Fruit fly (Drosophila melanogaster) ovary, adult (tissue): ENCODE data around the gene Spn75F.

Source experiments
- CG17801 ChIP-seq: fragments of 200-800 bp; optimal IDR thresholded peaks from 2 replicates; lab custom pipeline; 2019; ENCODE audit warnings: missing biosample characterization, mild to moderate bottlenecking, missing genetic modification characterization, moderate library complexity; ENCODE audit not compliant: partially characterized antibody

Gene Spn75F

DNA sequence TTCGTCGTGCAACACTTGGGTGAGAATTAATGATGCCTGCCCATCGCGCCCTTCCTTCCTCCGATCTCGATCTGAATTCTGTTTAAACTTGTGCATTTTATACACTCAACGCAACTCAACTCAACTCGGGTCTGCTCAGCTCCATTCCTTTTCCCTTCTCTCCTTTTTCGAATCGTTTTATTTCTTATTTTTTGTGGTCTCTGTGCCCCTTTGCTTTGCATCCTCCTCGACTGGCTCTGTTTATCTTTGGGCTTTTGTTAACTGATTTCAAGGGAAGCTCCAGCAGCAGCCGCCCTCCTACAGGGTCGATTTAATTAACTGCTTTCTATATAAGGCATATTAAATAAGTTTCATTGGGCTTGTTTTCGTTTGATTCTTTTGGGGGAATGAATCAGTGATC is 34.3 kb upstream of the Spn75F start:
- no peak for TF ChIP-seq CG17801 (GFP tag; lab: Kevin White, UChicago)

DNA sequence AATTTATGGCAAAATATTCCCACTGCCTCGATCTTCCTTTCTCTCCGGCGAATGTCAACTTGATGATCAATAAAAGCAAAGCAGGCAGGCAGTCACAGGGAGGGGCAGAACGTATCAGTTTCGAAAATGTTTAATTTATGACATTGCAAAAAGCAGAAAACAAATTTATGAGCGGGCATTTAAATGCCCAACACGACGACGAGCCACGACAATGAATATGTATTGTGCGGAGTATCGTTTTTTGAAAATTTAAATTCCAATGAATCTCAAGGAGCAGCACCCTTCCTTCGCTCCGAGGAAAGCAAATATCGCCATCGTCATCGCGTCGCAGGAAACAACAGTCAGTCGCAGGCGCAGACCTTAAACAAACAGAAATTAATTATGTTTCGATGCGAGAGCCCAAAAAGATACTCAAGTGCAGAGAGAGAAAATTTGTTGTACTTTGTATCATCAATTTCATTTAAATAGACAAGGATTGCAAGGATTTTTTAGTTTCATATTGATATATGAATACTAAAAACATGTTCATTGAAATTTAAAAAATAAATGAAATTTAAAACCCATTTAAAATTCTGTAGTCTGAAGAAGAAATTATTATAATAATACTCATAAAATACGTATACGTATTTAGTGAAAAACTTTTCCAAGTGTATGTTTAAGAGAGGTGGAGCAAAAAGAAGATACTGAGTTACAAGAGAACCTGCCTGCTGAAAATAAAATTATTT is 33.3 kb upstream of the Spn75F start:
- no peak for TF ChIP-seq CG17801 (GFP tag; lab: Kevin White, UChicago)

dm6 chr3L:19161291-19161690 is 31.8 kb upstream of the Spn75F start:
- no peak for TF ChIP-seq CG17801 (GFP tag; lab: Kevin White, UChicago)

dm6 chr3L:19159894-19160293 is 30.4 kb upstream of the Spn75F start:
- TF ChIP-seq CG17801 (GFP tag; lab: Kevin White, UChicago) = no peak

dm6 chr3L:19158343-19158742 is 28.9 kb upstream of the Spn75F start:
- TF ChIP-seq CG17801 (GFP tag; lab: Kevin White, UChicago) = no peak

dm6 chr3L:19156263-19156662 is 26.8 kb upstream of the Spn75F start:
- no peak for TF ChIP-seq CG17801 (GFP tag; lab: Kevin White, UChicago)

DNA sequence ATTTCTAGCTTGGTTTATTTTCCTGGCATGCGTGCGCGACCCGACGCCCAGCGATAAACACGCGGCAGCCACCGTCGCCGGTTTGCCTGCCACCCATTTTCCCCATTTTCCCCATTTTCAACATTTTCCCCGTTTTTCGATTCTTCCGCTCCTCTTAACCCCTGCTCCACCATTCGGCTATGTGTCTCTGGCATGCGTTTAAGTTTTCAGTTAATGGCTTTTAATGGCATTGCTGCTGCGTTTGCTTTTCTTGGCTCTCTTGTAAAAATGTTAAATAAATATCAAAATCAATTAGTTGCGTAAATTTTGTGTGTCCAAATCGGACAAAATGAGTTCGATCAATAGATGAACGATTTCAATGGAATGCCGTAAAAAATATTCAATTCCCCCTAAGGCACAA is 25.6 kb upstream of the Spn75F start:
- TF ChIP-seq CG17801 (GFP tag; lab: Kevin White, UChicago) = no peak

DNA sequence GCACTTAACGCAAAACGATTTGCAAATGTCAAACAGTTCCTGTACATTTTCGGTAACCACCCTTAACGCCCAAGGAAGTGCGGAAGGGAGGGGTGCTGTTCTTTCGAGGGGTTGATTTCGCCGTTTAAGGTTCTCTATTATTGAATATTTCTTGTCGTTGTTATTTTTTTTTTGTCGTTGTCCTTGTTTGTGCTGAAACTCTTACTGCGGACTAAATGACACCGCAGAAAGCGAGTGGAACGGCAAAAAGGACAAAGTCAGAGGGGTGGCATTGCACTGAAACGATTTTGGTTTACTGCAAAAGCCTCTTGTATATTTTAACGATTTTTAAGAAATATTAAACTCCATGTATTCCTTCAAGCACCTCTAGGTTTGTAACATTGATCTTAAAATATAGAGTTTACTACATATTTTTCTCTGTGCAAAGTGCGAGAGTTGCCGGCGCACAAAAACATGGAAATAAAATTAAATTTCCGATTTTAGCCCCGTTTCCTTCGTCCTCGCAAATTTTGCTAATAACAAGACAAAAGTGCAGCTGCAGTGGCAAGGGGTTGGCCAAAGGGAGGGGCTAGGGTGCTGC is 22.6 kb upstream of the Spn75F start:
- TF ChIP-seq CG17801 (GFP tag; lab: Kevin White, UChicago) = no peak

DNA sequence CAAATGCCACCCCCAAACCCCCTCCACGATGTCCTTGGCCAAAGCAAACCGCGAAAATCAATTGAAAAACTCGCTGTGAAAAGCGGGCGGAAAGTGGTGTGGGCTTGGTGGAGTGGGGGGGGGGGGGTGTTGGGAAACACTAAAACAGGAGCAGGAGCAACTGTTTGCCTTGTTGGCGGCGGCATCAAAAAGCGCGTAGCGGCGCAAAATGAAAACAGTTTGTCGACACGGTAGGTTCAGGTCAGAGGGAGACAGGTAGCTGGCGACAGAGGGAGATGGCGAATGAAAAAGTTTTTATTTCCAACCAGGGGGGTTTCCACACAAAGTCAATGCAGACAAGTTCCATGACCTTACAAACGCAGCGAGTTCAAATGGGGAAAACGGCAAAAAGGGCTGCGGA is 21.5 kb upstream of the Spn75F start:
- no peak for TF ChIP-seq CG17801 (GFP tag; lab: Kevin White, UChicago)

dm6 chr3L:19147169-19147568 is 17.7 kb upstream of the Spn75F start:
- no peak for TF ChIP-seq CG17801 (GFP tag; lab: Kevin White, UChicago)

- TF ChIP-seq CG17801 (GFP tag; lab: Kevin White, UChicago) = no peak
Measured at dm6 chr3L:19143940-19144571, 14.6 kb upstream of the Spn75F start.

dm6 chr3L:19142587-19142986 is 13.1 kb upstream of the Spn75F start:
- TF ChIP-seq CG17801 (GFP tag; lab: Kevin White, UChicago) = no peak

- no peak for TF ChIP-seq CG17801 (GFP tag; lab: Kevin White, UChicago)
Measured at dm6 chr3L:19140084-19141011, 10.9 kb upstream of the Spn75F start.

DNA sequence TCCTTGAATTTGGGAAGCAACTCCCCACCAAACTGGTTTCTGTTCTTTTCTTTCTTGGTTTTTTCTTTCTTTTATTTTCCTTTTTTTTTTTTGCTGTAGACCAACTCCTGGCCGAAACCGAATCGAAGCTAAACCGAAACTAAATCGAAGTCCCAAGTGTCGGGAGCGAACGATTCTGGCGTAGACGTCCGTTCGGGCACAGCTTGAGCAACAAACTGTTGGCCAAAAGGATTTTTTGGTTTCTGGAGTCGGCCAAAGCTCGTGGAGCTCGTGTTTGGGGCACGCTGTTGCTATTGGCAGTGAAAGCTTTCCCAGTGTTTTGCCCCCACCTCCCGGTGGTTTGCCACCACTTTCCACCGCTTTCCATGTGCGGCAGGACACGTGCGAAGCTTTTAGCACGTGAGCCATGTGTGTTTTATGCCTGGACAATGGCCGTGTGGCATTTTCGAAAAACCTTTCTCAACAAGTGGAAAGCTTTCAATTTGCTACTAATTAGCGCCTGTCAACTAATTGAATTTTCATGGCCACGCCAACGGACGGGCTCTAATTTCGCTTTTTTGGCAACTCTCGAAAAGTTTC is 9.5 kb upstream of the Spn75F start, which contains the start of gene CG14082:
TSS of gene CG14082 (minus strand) at position 51 of the 579 bp plus-strand sequence.
- no peak for TF ChIP-seq CG17801 (GFP tag; lab: Kevin White, UChicago)
